Worm (Caenorhabditis elegans) whole organism, late embryonic: Measurements from ENCODE around the gene F41E7.7.

Experiments
- ceh-45 ChIP-seq: fragments of 200-800 bp; sonication (Bioruptor generic); IDR thresholded peaks from 2 replicates; pipeline ENCODE4 v1.3.6; 2022; ENCODE audit warnings: missing genetic modification reagents, missing genetic modification characterization, missing compliant biosample characterization
- ceh-9 ChIP-seq: sonication (generic microtip); optimal IDR thresholded peaks from 2 replicates; lab custom pipeline; 2016; ENCODE audit warnings: mild to moderate bottlenecking, missing genetic modification characterization, inconsistent platforms, missing compliant biosample characterization
- hlh-13 ChIP-seq: fragments of 200-800 bp; sonication (Bioruptor generic); optimal IDR thresholded peaks from 2 replicates; lab custom pipeline; 2018; ENCODE audit warnings: mild to moderate bottlenecking, missing genetic modification characterization, missing compliant biosample characterization
- lin-11 ChIP-seq: fragments of 200-800 bp; sonication (Bioruptor generic); optimal IDR thresholded peaks from 2 replicates; lab custom pipeline; 2018; ENCODE audit warnings: mild to moderate bottlenecking, missing genetic modification characterization, missing compliant biosample characterization
- nhr-11 ChIP-seq: fragments of 150-350 bp; optimal IDR thresholded peaks from 2 replicates; lab custom pipeline; 2014; ENCODE audit warnings: missing biosample characterization, missing genetic modification characterization
- pha-2 ChIP-seq: sonication (generic microtip); optimal IDR thresholded peaks from 2 replicates; lab custom pipeline; 2017; ENCODE audit warnings: mild to moderate bottlenecking, missing genetic modification characterization, missing compliant biosample characterization
- pha-4 ChIP-seq: fragments of 150-350 bp; optimal IDR thresholded peaks from 2 replicates; lab custom pipeline; 2018; ENCODE audit warnings: missing biosample characterization, missing genetic modification reagents, missing genetic modification characterization
- tbx-7 ChIP-seq: sonication (generic microtip); optimal IDR thresholded peaks from 2 replicates; lab custom pipeline; 2016; ENCODE audit warnings: missing genotype, missing genetic modification characterization, missing compliant biosample characterization
- unc-42 ChIP-seq: sonication (generic microtip); optimal IDR thresholded peaks from 2 replicates; lab custom pipeline; 2016; ENCODE audit warnings: missing genotype, missing genetic modification characterization, missing compliant biosample characterization
- unc-55 ChIP-seq: sonication (generic microtip); optimal IDR thresholded peaks from 2 replicates; lab custom pipeline; 2017; ENCODE audit warnings: missing biosample characterization, missing genetic modification reagents, missing genetic modification characterization
- zip-5 ChIP-seq: sonication (generic microtip); optimal IDR thresholded peaks from 2 replicates; lab custom pipeline; 2016; ENCODE audit warnings: missing genetic modification characterization, missing compliant biosample characterization

DNA sequence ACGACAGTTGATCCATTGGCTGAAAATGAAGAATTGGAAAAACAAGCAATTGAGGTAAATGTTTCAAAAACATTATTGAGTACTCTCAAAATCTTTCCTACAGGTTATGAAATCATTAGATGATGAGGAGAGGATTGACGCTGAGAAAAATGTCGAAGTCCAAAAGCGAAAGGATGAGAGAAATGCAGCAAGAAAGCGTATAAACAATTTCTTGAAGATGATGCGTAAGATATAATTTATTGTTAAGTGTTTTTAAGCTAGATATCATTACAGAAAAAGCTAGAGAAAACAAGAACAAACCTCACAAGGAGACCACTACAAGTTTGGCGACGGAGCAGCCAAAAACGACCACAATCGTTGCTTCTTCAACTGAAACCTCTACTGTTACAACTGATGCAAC lies 12.1 kb downstream of the F41E7.7 start:
- TF ChIP-seq hlh-13 (GFP tag; lab: Kevin White, UChicago) (no peak), unc-55 (GFP tag; lab: Kevin White, UChicago) (no peak), pha-4 (tag; lab: Kevin White, UChicago) (no peak), ceh-45 (GFP tag; lab: Robert Waterston, UW) (no peak), nhr-11 (no peak), tbx-7 (tag; lab: Kevin White, UChicago) (no peak), lin-11 (no peak), unc-42 (tag; lab: Kevin White, UChicago) (no peak), pha-2 (no peak), ceh-9 (tag; lab: Kevin White, UChicago) (no peak), zip-5 (no peak)
